Worm (Caenorhabditis elegans): Measurements from ENCODE around the gene fcmt-1.

fcmt-1 gene

DNA sequence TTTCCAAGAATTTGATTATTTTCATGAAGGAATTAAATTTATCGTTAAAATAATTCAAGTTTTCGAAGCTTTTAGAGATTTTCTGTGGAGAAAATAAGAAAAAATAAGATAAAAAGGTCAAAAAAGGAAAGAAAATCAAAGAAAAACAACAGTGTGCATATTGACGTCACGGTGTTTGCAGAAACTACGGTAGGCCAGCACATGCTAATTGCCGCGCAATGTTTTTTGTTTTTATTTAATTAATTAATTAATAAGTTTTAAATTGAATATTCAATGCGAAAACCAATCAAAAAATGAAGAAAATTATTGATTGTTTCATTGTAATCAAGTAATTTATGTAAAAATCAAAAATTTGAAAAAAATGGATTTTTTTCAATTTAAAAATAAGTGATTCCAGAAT, 38.5 kb upstream of the fcmt-1 start:
- TF ChIP-seq hmbx-1 (tag; optimal IDR thresholded peaks at IDR 0.05) (no peak), tbx-11 (GFP tag; IDR thresholded peaks at IDR 0.05) (no peak), B0310.2 (tag; optimal IDR thresholded peaks at IDR 0.05) (no peak), ama-1 (optimal IDR thresholded peaks at IDR 0.05) (no peak), sea-1 (GFP tag; conservative IDR thresholded peaks at IDR 0.05) (no peak), flt-1 (GFP tag; IDR thresholded peaks at IDR 0.05) (no peak), ceh-13 (GFP tag; optimal IDR thresholded peaks at IDR 0.05) (no peak), tbx-37 (GFP tag; conservative IDR thresholded peaks at IDR 0.05) (no peak), hnd-1 (tag; optimal IDR thresholded peaks at IDR 0.05) (no peak), ceh-36 (tag; optimal IDR thresholded peaks at IDR 0.05) (no peak), aly-1 (tag; optimal IDR thresholded peaks at IDR 0.05) (no peak), F13C5.2 (tag; optimal IDR thresholded peaks at IDR 0.05) (no peak), ets-7 (tag; optimal IDR thresholded peaks at IDR 0.05) (no peak), scrt-1 (GFP tag; IDR thresholded peaks at IDR 0.05) (no peak), hmg-4 (GFP tag; optimal IDR thresholded peaks at IDR 0.05) (no peak), pes-1 (GFP tag; IDR thresholded peaks at IDR 0.05) (no peak), tra-4 (tag; optimal IDR thresholded peaks at IDR 0.05) (no peak)

DNA sequence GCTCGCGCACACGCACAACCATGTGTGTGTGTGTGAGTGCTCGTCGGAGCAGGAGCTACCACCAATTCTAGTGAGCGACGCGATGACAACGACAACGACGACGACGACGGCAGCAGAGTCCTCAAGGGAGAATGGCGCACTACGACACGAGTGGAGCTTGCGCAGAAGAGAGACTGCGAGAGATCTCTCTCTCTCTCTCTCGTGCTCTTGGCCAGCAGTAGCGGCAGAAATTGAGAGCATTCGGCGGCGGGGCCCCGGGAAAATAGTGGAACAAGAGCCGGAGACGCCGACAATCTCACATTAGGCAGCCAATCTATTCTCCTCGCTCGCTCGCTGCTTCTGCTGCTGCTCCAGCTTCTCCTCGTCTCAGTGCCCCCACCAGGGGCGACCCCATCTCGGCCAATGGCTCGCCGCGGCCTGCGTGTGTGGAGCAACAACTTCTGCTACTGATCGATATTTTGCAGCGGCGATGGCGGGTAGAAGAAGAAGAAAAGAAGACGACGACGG, 37.5 kb upstream of the fcmt-1 start:
- TF ChIP-seq ama-1 (optimal IDR thresholded peaks at IDR 0.05) (no peak), pes-1 (GFP tag; IDR thresholded peaks at IDR 0.05) (peak; percentile 33; the same call in 1 of the 2 replicates), hmg-4 (GFP tag; optimal IDR thresholded peaks at IDR 0.05) (peak; percentile 75), ets-7 (tag; optimal IDR thresholded peaks at IDR 0.05) (no peak), aly-1 (tag; optimal IDR thresholded peaks at IDR 0.05) (peak; percentile 52), ceh-13 (GFP tag; optimal IDR thresholded peaks at IDR 0.05) (no peak), sea-1 (GFP tag; conservative IDR thresholded peaks at IDR 0.05) (no peak), B0310.2 (tag; optimal IDR thresholded peaks at IDR 0.05) (peak; percentile 19), tra-4 (tag; optimal IDR thresholded peaks at IDR 0.05) (no peak), hnd-1 (tag; optimal IDR thresholded peaks at IDR 0.05) (no peak), tbx-37 (GFP tag; conservative IDR thresholded peaks at IDR 0.05) (no peak), ceh-36 (tag; optimal IDR thresholded peaks at IDR 0.05) (no peak), F13C5.2 (tag; optimal IDR thresholded peaks at IDR 0.05) (peak; percentile 72), tbx-11 (GFP tag; IDR thresholded peaks at IDR 0.05) (no peak), scrt-1 (GFP tag; IDR thresholded peaks at IDR 0.05) (peak; percentile 32; the same call in 1 of the 2 replicates), flt-1 (GFP tag; IDR thresholded peaks at IDR 0.05) (0 out of 2 replicates have a peak, but pooled peaks have one; percentile 16), hmbx-1 (tag; optimal IDR thresholded peaks at IDR 0.05) (no peak)

DNA sequence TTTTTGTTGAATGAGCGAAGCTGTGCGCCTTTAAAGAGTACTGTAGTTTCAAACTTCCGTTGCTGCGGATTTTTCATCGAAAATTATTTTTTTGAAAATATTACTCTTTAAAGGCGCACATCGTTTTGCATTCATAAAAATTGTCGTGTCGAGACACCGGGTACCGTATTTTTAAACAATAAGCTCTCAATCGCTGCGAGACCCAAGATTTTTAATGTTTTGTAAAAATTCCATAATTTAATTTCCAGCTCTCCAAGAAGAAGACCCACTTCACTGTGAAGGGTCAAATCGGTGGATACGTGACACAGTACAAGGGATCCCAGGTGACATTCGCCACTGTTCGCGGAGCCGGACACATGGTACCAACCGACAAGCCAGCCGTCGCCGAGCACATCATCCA, 33.0 kb upstream of the fcmt-1 start:
- TF ChIP-seq aly-1 (tag; optimal IDR thresholded peaks at IDR 0.05) (no peak), tbx-37 (GFP tag; conservative IDR thresholded peaks at IDR 0.05) (no peak), hnd-1 (tag; optimal IDR thresholded peaks at IDR 0.05) (no peak), scrt-1 (GFP tag; IDR thresholded peaks at IDR 0.05) (no peak), ama-1 (optimal IDR thresholded peaks at IDR 0.05) (no peak), B0310.2 (tag; optimal IDR thresholded peaks at IDR 0.05) (no peak), tra-4 (tag; optimal IDR thresholded peaks at IDR 0.05) (no peak), sea-1 (GFP tag; conservative IDR thresholded peaks at IDR 0.05) (no peak), F13C5.2 (tag; optimal IDR thresholded peaks at IDR 0.05) (no peak), ceh-36 (tag; optimal IDR thresholded peaks at IDR 0.05) (no peak), hmg-4 (GFP tag; optimal IDR thresholded peaks at IDR 0.05) (no peak), pes-1 (GFP tag; IDR thresholded peaks at IDR 0.05) (no peak), hmbx-1 (tag; optimal IDR thresholded peaks at IDR 0.05) (no peak), flt-1 (GFP tag; IDR thresholded peaks at IDR 0.05) (no peak), ets-7 (tag; optimal IDR thresholded peaks at IDR 0.05) (no peak), ceh-13 (GFP tag; optimal IDR thresholded peaks at IDR 0.05) (no peak)

DNA sequence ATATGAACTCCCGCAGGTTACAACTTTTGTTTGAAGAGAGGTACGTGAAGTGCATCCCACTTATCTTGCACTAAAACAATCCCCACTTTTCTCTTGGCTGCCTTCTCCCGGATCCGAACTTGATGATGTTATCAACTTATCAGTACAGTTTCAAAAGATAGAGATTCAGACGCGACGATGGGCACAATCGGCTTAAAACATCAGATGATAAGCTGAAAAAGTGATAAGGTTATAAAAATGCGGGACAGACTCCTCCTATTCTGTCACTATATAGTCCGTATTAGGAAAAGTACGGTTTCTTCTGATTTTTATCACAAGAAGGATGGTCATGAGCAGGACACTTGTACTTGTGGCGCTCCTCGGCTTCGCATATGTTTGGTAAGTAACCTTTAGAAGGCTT, 29.8 kb upstream of the fcmt-1 start, which contains the start of gene ctsa-1.2:
Gene ctsa-1.2, plus strand, starts transcription at position 160 of the 400 bp plus-strand sequence.
- no peak for TF ChIP-seq flt-1 (GFP tag; IDR thresholded peaks at IDR 0.05)
- TF ChIP-seq scrt-1 (GFP tag; IDR thresholded peaks at IDR 0.05) = no peak
- no peak for TF ChIP-seq sea-1 (GFP tag; conservative IDR thresholded peaks at IDR 0.05)
- no peak for TF ChIP-seq tbx-11 (GFP tag; IDR thresholded peaks at IDR 0.05)
- TF ChIP-seq F13C5.2 (tag; optimal IDR thresholded peaks at IDR 0.05) = no peak
- no peak for TF ChIP-seq tra-4 (tag; optimal IDR thresholded peaks at IDR 0.05)
- TF ChIP-seq hmbx-1 (tag; optimal IDR thresholded peaks at IDR 0.05) = no peak
- TF ChIP-seq pes-1 (GFP tag; IDR thresholded peaks at IDR 0.05) = no peak
- TF ChIP-seq aly-1 (tag; optimal IDR thresholded peaks at IDR 0.05) = no peak
- TF ChIP-seq hmg-4 (GFP tag; optimal IDR thresholded peaks at IDR 0.05) = no peak
- TF ChIP-seq ceh-13 (GFP tag; optimal IDR thresholded peaks at IDR 0.05) = no peak
- TF ChIP-seq ama-1 (optimal IDR thresholded peaks at IDR 0.05) = no peak

DNA sequence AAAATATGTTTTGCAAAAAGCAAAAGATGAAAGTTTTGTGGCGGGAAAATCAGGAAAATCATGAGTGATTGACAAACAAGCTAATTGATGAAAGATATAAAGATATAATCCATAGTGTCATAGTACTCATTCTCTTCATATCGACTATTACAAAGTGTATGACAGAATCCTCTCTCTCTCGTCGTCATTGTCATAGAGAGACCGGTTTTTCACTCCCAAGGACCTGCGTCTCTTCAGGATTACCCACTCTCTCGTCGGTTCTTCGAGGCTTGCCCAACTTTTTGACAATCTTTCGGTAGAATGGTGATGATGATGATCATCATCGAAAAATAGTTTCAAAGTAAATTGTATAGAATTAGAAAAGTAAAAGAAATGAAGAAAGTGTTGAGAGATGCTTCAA, 28.0 kb upstream of the fcmt-1 start:
- TF ChIP-seq B0310.2 (tag; optimal IDR thresholded peaks at IDR 0.05) (no peak), ceh-36 (tag; optimal IDR thresholded peaks at IDR 0.05) (no peak), ceh-13 (GFP tag; optimal IDR thresholded peaks at IDR 0.05) (no peak), hnd-1 (tag; optimal IDR thresholded peaks at IDR 0.05) (no peak)

DNA sequence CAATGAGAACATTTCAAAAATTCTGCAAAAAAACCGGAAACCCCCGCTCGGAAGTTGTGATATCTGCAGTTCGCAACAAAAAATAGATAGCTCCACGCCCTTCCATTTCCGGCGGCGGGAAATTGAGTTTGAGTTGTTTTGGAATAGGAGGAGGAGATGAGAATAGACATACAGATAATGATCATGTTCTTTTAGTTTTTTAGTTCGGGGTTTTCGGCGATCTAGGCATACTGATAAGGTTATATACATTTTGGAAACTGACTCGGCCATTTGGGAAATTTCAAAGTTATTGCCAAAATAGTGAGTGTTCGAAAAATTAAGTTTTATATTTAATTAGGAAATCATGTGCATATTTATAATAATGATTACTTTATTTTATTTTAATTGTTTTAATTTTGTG, 24.5 kb upstream of the fcmt-1 start:
- TF ChIP-seq sea-1 (GFP tag; conservative IDR thresholded peaks at IDR 0.05) = no peak
- no peak for TF ChIP-seq aly-1 (tag; optimal IDR thresholded peaks at IDR 0.05)

DNA sequence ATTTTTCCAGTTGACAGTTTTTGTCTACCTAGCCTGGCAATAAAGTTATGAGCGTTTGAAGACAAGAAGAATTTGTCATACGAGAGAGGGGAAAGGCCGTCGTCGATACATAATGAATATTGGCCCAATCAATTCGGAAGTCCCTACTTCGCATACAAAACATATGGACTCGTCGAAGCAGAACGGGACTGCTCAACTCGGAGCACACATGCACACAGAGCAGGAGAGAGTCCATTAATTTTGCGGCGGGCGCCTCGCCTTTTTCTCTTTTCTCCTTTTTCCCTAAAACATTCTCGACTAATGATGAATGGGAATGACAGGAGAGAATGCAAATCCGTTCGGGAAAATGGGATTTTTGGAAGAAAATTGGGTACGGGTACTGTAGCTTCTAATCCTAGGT, 23.1 kb upstream of the fcmt-1 start, which contains the start of gene F13D12.8:
Gene F13D12.8, minus strand, starts transcription at position 82 of the 400 bp plus-strand sequence.
- TF ChIP-seq hmbx-1 (tag; optimal IDR thresholded peaks at IDR 0.05) (no peak), ceh-36 (tag; optimal IDR thresholded peaks at IDR 0.05) (no peak), aly-1 (tag; optimal IDR thresholded peaks at IDR 0.05) (no peak), tbx-11 (GFP tag; IDR thresholded peaks at IDR 0.05) (no peak), tra-4 (tag; optimal IDR thresholded peaks at IDR 0.05) (no peak), ets-7 (tag; optimal IDR thresholded peaks at IDR 0.05) (no peak), B0310.2 (tag; optimal IDR thresholded peaks at IDR 0.05) (no peak), pes-1 (GFP tag; IDR thresholded peaks at IDR 0.05) (no peak), tbx-37 (GFP tag; conservative IDR thresholded peaks at IDR 0.05) (no peak), ceh-13 (GFP tag; optimal IDR thresholded peaks at IDR 0.05) (no peak), scrt-1 (GFP tag; IDR thresholded peaks at IDR 0.05) (no peak)

Data from whole organism, early embryonic.